Worm (Caenorhabditis elegans) whole organism, L4 larva: Measurements from ENCODE around the gene hlb-1.

ENCODE experiments used
- F10B5.3 ChIP-seq: sonication (generic microtip); optimal IDR thresholded peaks from 2 replicates; lab custom pipeline; 2016; ENCODE audit warnings: mild to moderate bottlenecking, missing genetic modification characterization, missing compliant biosample characterization
- F37D6.2 ChIP-seq: sonication (generic microtip); optimal IDR thresholded peaks from 2 replicates; lab custom pipeline; 2016; ENCODE audit warnings: mild to moderate bottlenecking, missing genetic modification characterization, missing compliant biosample characterization
- F44E2.7 ChIP-seq: fragments of 200-800 bp; sonication (Bioruptor generic); IDR thresholded peaks from 2 replicates; pipeline ENCODE4 v2.1.2; 2022; ENCODE audit warnings: missing genetic modification characterization, missing compliant biosample characterization
- T26A8.4 ChIP-seq: fragments of 200-800 bp; sonication (Bioruptor generic); IDR thresholded peaks from 2 replicates; pipeline ENCODE4 v1.3.6; 2022; ENCODE audit warnings: missing genetic modification characterization, missing compliant biosample characterization
- Y48G9A.11 ChIP-seq: fragments of 200-800 bp; sonication (Bioruptor generic); IDR thresholded peaks from 2 replicates; pipeline ENCODE4 v1.3.6; 2022; ENCODE audit warnings: missing genetic modification reagents, missing genetic modification characterization, missing compliant biosample characterization
- Y5F2A.4 ChIP-seq: fragments of 200-800 bp; sonication (Bioruptor generic); optimal IDR thresholded peaks from 2 replicates; lab custom pipeline; 2018; ENCODE audit warnings: mild to moderate bottlenecking, missing genetic modification characterization, missing compliant biosample characterization
- aha-1 ChIP-seq: fragments of 150-350 bp; peaks from one replicate; lab custom pipeline; 2014; ENCODE audit warnings: missing biosample characterization, missing genetic modification characterization
- ceh-20 ChIP-seq: fragments of 200-800 bp; sonication (Bioruptor generic); IDR thresholded peaks from 2 replicates; pipeline ENCODE4 v1.3.6; 2022; ENCODE audit warnings: missing genetic modification reagents, missing genetic modification characterization, missing compliant biosample characterization
- ceh-32 ChIP-seq: sonication (generic microtip); optimal IDR thresholded peaks from 2 replicates; lab custom pipeline; 2016; ENCODE audit warnings: mild to moderate bottlenecking, missing genetic modification characterization, missing compliant biosample characterization; ENCODE audit not compliant: poor library complexity
- ceh-82 ChIP-seq: sonication (generic microtip); optimal IDR thresholded peaks from 2 replicates; lab custom pipeline; 2017; ENCODE audit warnings: missing biosample characterization, missing genetic modification characterization
- ces-1 ChIP-seq: fragments of 150-350 bp; sonication (generic microtip); optimal IDR thresholded peaks from 4 replicates; lab custom pipeline; 2014; ENCODE audit warnings: missing biosample characterization, missing genetic modification reagents, missing genetic modification characterization
- daf-16 ChIP-seq, 3 experiments: sonication (generic microtip); optimal IDR thresholded peaks; 2 replicates each; lab custom pipeline; 2016 to 2017; ENCODE audit warnings: missing genetic modification characterization in 3 of 3, missing genetic modification reagents in 3 of 3, mild to moderate bottlenecking in 2 of 3, missing compliant biosample characterization in 2 of 3, missing biosample characterization in 1 of 3, moderate library complexity in 1 of 3
- dmd-6 ChIP-seq: fragments of 200-800 bp; sonication (Bioruptor generic); IDR thresholded peaks from 2 replicates; pipeline ENCODE4 v1.3.6; 2022; ENCODE audit warnings: missing genetic modification reagents, missing genetic modification characterization, missing compliant biosample characterization
- dmd-9 ChIP-seq: fragments of 200-800 bp; sonication (Bioruptor generic); IDR thresholded peaks from 2 replicates; pipeline ENCODE4 v1.3.6; 2022; ENCODE audit warnings: missing genetic modification reagents, missing genetic modification characterization, missing compliant biosample characterization
- dpl-1 ChIP-seq: fragments of 150-350 bp; optimal IDR thresholded peaks from 2 replicates; lab custom pipeline; 2014; ENCODE audit warnings: missing biosample characterization, missing genetic modification reagents, missing genetic modification characterization
- hlh-11 ChIP-seq: fragments of 200-800 bp; sonication (Bioruptor generic); optimal IDR thresholded peaks from 2 replicates; lab custom pipeline; 2018; ENCODE audit warnings: mild to moderate bottlenecking, missing genetic modification characterization, missing compliant biosample characterization
- lin-15B ChIP-seq: fragments of 150-350 bp; sonication (generic microtip); optimal IDR thresholded peaks from 3 replicates; lab custom pipeline; 2014; ENCODE audit warnings: missing biosample characterization, missing genetic modification characterization
- madf-9 ChIP-seq: fragments of 200-800 bp; sonication (Bioruptor generic); conservative IDR thresholded peaks from 2 replicates; pipeline ENCODE4 v1.3.6; 2022; ENCODE audit warnings: missing genetic modification reagents, missing genetic modification characterization, missing compliant biosample characterization
- nhr-11 ChIP-seq: fragments of 150-350 bp; optimal IDR thresholded peaks from 2 replicates; lab custom pipeline; 2014; ENCODE audit warnings: missing biosample characterization, missing genetic modification characterization
- nhr-28 ChIP-seq: fragments of 150-350 bp; optimal IDR thresholded peaks from 2 replicates; lab custom pipeline; 2014; ENCODE audit warnings: missing biosample characterization, missing genetic modification characterization
- nhr-41 ChIP-seq: fragments of 200-800 bp; sonication (Bioruptor generic); IDR thresholded peaks from 2 replicates; pipeline ENCODE4 v1.3.6; 2022; ENCODE audit warnings: missing genetic modification reagents, missing genetic modification characterization, missing compliant biosample characterization
- pha-4 ChIP-seq, 2 experiments: fragments of 150-350 bp in 1 of 2; fragments of 200-800 bp in 1 of 2; sonication (Bioruptor generic) in 1 of 2; IDR thresholded peaks in 1 of 2; optimal IDR thresholded peaks in 1 of 2; 2 replicates each; pipeline versions ENCODE4 v1.3.6 to Lab custom; 2014 to 2022; ENCODE audit warnings: missing genetic modification characterization in 2 of 2, missing genetic modification reagents in 2 of 2, missing biosample characterization in 1 of 2, missing compliant biosample characterization in 1 of 2
- php-3 ChIP-seq: fragments of 200-800 bp; sonication (Bioruptor generic); IDR thresholded peaks from 2 replicates; pipeline ENCODE4 v1.3.6; 2022; ENCODE audit warnings: missing genetic modification reagents, missing genetic modification characterization, missing compliant biosample characterization
- pqm-1 ChIP-seq: sonication (generic microtip); optimal IDR thresholded peaks from 2 replicates; lab custom pipeline; 2017; ENCODE audit warnings: missing biosample characterization, missing genetic modification characterization
- spr-1 ChIP-seq: sonication (generic microtip); optimal IDR thresholded peaks from 2 replicates; lab custom pipeline; 2016; ENCODE audit warnings: mild to moderate bottlenecking, missing genetic modification characterization, missing compliant biosample characterization
- tra-1 ChIP-seq: fragments of 200-800 bp; sonication (Bioruptor generic); IDR thresholded peaks from 2 replicates; pipeline ENCODE4 v1.3.6; 2022; ENCODE audit warnings: missing genetic modification reagents, missing genetic modification characterization, missing compliant biosample characterization
- unc-39 ChIP-seq: sonication (generic microtip); optimal IDR thresholded peaks from 2 replicates; lab custom pipeline; 2017; ENCODE audit warnings: missing biosample characterization, missing genetic modification characterization
- unc-62 ChIP-seq, 3 experiments: fragments of 150-350 bp in 1 of 3; sonication (generic microtip); optimal IDR thresholded peaks in 2 of 3; peaks in 1 of 3; 1 replicate in 1 of 3; 2 replicates in 2 of 3; lab custom pipeline; 2014 to 2017; ENCODE audit warnings: missing biosample characterization in 3 of 3, missing genetic modification characterization in 3 of 3, missing genetic modification reagents in 3 of 3, missing genotype in 1 of 3
- zag-1 ChIP-seq: fragments of 150-350 bp; optimal IDR thresholded peaks from 2 replicates; lab custom pipeline; 2014; ENCODE audit warnings: missing biosample characterization, missing genetic modification characterization

hlb-1 gene

ce11 chrX:13881760-13882369, 674 bp downstream of the hlb-1 start:
- TF ChIP-seq F37D6.2 (tag; lab: Kevin White, UChicago) (no peak), unc-62 (GFP tag; optimal IDR thresholded peaks at IDR 0.05 in 1 of 2; lab: Kevin White, UChicago) (no peak), unc-62 (tag; optimal IDR thresholded peaks at IDR 0.05; lab: Kevin White, UChicago) (no peak), aha-1 (tag; lab: Kevin White, UChicago) (peak; percentile 40), spr-1 (no peak)

- no peak for TF ChIP-seq T26A8.4 (GFP tag; lab: Robert Waterston, UW)
- TF ChIP-seq aha-1 (tag; lab: Kevin White, UChicago): peak; percentile 92
Measured at ce11 chrX:13878082-13878481, 4.5 kb downstream of the hlb-1 start.

- no peak for TF ChIP-seq daf-16 (GFP tag; optimal IDR thresholded peaks at IDR 0.05; lab: Kevin White, UChicago)
- peak; percentile 75 for TF ChIP-seq daf-16 (tag; optimal IDR thresholded peaks at IDR 0.05; lab: Kevin White, UChicago)
- peak; percentile 15 for TF ChIP-seq pqm-1 (tag; lab: Kevin White, UChicago)
- TF ChIP-seq unc-62 (GFP tag; optimal IDR thresholded peaks at IDR 0.05 in 1 of 2; lab: Kevin White, UChicago): peak in 1 of 2 experiments; percentile 59
- no peak for TF ChIP-seq unc-62 (tag; optimal IDR thresholded peaks at IDR 0.05; lab: Kevin White, UChicago)
- no peak for TF ChIP-seq lin-15B (tag; lab: Kevin White, UChicago)
- TF ChIP-seq madf-9 (GFP tag; lab: Robert Waterston, UW): no peak
Measured at ce11 chrX:13876860-13877259, 5.7 kb downstream of the hlb-1 start.

ce11 chrX:13875913-13876312, 6.6 kb downstream of the hlb-1 start:
- TF ChIP-seq daf-16 (GFP tag; optimal IDR thresholded peaks at IDR 0.05; lab: Kevin White, UChicago) (no peak), daf-16 (tag; optimal IDR thresholded peaks at IDR 0.05; lab: Kevin White, UChicago) (no peak), unc-62 (GFP tag; optimal IDR thresholded peaks at IDR 0.05 in 1 of 2; lab: Kevin White, UChicago) (peak in 1 of 2 experiments; percentile 47), unc-62 (tag; optimal IDR thresholded peaks at IDR 0.05; lab: Kevin White, UChicago) (no peak), F10B5.3 (tag; lab: Kevin White, UChicago) (no peak), zag-1 (tag; lab: Kevin White, UChicago) (no peak), ces-1 (peak; percentile 43)

- TF ChIP-seq Y5F2A.4 (GFP tag; lab: Kevin White, UChicago) (no peak), daf-16 (GFP tag; optimal IDR thresholded peaks at IDR 0.05; lab: Kevin White, UChicago) (peak in 1 of 2 experiments; percentile 85), daf-16 (tag; optimal IDR thresholded peaks at IDR 0.05; lab: Kevin White, UChicago) (no peak), nhr-11 (tag; lab: Kevin White, UChicago) (peak; percentile 46), F44E2.7 (GFP tag; lab: Robert Waterston, UW) (no peak), ceh-20 (0 out of 2 replicates have a peak, but pooled peaks have one; percentile 29), aha-1 (tag; lab: Kevin White, UChicago) (peak; percentile 87), tra-1 (GFP tag; lab: Robert Waterston, UW) (0 out of 2 replicates have a peak, but pooled peaks have one; percentile 52), unc-62 (GFP tag; optimal IDR thresholded peaks at IDR 0.05 in 1 of 2; lab: Kevin White, UChicago) (peak in 1 of 2 experiments; percentile 64), unc-62 (tag; optimal IDR thresholded peaks at IDR 0.05; lab: Kevin White, UChicago) (no peak), nhr-28 (tag; lab: Kevin White, UChicago) (peak; percentile 6), dpl-1 (no peak), Y48G9A.11 (GFP tag; lab: Robert Waterston, UW) (no peak), hlh-11 (tag; lab: Kevin White, UChicago) (peak; percentile 42)
Measured at ce11 chrX:13873324-13873933, 9.1 kb downstream of the hlb-1 start.

ce11 chrX:13871110-13871509, 11.4 kb downstream of the hlb-1 start:
- TF ChIP-seq daf-16 (GFP tag; optimal IDR thresholded peaks at IDR 0.05; lab: Kevin White, UChicago): peak in 1 of 2 experiments; percentile 57
- TF ChIP-seq daf-16 (tag; optimal IDR thresholded peaks at IDR 0.05; lab: Kevin White, UChicago): no peak
- TF ChIP-seq php-3 (GFP tag; lab: Robert Waterston, UW): no peak
- no peak for TF ChIP-seq ceh-32 (tag; lab: Kevin White, UChicago)
- no peak for TF ChIP-seq ceh-82 (tag; lab: Kevin White, UChicago)
- TF ChIP-seq tra-1 (GFP tag; lab: Robert Waterston, UW): no peak
- TF ChIP-seq dmd-6 (GFP tag; lab: Robert Waterston, UW): no peak
- no peak for TF ChIP-seq dmd-9 (GFP tag; lab: Robert Waterston, UW)
- peak; percentile 15 for TF ChIP-seq hlh-11 (tag; lab: Kevin White, UChicago)
- TF ChIP-seq F37D6.2 (tag; lab: Kevin White, UChicago): no peak
- no peak for TF ChIP-seq unc-39 (tag; lab: Kevin White, UChicago)
- TF ChIP-seq pha-4 (GFP tag; IDR thresholded peaks at IDR 0.05; lab: Robert Waterston, UW): no peak
- TF ChIP-seq pha-4 (tag; optimal IDR thresholded peaks at IDR 0.05; lab: Kevin White, UChicago): no peak
- no peak for TF ChIP-seq zag-1 (tag; lab: Kevin White, UChicago)
- TF ChIP-seq nhr-41 (GFP tag; lab: Robert Waterston, UW): no peak
